Worm (Caenorhabditis elegans) whole organism, young adult: Measurements from ENCODE around the gene F44A6.3.

Experiments
- ceh-27 ChIP-seq: fragments of 200-800 bp; sonication (Bioruptor generic); optimal IDR thresholded peaks from 2 replicates; lab custom pipeline; 2018; ENCODE audit warnings: mild to moderate bottlenecking, missing genetic modification characterization, moderate library complexity, missing compliant biosample characterization
- hmg-20 ChIP-seq: fragments of 200-800 bp; sonication (Bioruptor generic); IDR thresholded peaks from 2 replicates; pipeline ENCODE4 v1.3.6; 2022; ENCODE audit warnings: missing genetic modification reagents, missing genetic modification characterization, missing compliant biosample characterization
- lin-26 ChIP-seq: fragments of 200-800 bp; sonication (Bioruptor generic); IDR thresholded peaks from 2 replicates; pipeline ENCODE4 v1.3.6; 2022; ENCODE audit warnings: missing genetic modification reagents, missing genetic modification characterization, missing compliant biosample characterization
- sdz-38 ChIP-seq: sonication (generic microtip); optimal IDR thresholded peaks from 2 replicates; lab custom pipeline; 2016; ENCODE audit warnings: missing genotype, missing genetic modification characterization, missing compliant biosample characterization
- sptf-2 ChIP-seq: fragments of 200-800 bp; sonication (Bioruptor generic); optimal IDR thresholded peaks from 2 replicates; lab custom pipeline; 2018; ENCODE audit warnings: mild to moderate bottlenecking, missing genetic modification characterization, missing compliant biosample characterization

- TF ChIP-seq lin-26 (GFP tag; lab: Robert Waterston, UW): no peak
- no peak for TF ChIP-seq sdz-38 (tag; lab: Kevin White, UChicago)
- TF ChIP-seq ceh-27: no peak
- TF ChIP-seq hmg-20 (GFP tag; lab: Robert Waterston, UW): no peak
- no peak for TF ChIP-seq sptf-2 (GFP tag; lab: Kevin White, UChicago)
Measured at ce11 chrX:10182613-10183012, 30.0 kb upstream of the F44A6.3 start.
